Worm (Caenorhabditis elegans) whole organism, young adult: ENCODE measurements around the gene F23B2.7.

Source experiments
- ets-4 ChIP-seq: fragments of 200-800 bp; sonication (Bioruptor generic); optimal IDR thresholded peaks from 2 replicates; lab custom pipeline; 2018; ENCODE audit warnings: mild to moderate bottlenecking, missing genetic modification characterization, missing compliant biosample characterization
- fkh-3 ChIP-seq: sonication (generic microtip); optimal IDR thresholded peaks from 2 replicates; lab custom pipeline; 2016; ENCODE audit warnings: mild to moderate bottlenecking, missing genetic modification characterization, missing compliant biosample characterization

ce11 chrIV:9146111-9146510 is 4.2 kb upstream of the F23B2.7 start, which contains the start of gene daf-10:
- TF ChIP-seq ets-4 (GFP tag; lab: Kevin White, UChicago) = no peak
- no peak for TF ChIP-seq fkh-3 (tag; lab: Kevin White, UChicago)
